In the genomic region with DNA sequence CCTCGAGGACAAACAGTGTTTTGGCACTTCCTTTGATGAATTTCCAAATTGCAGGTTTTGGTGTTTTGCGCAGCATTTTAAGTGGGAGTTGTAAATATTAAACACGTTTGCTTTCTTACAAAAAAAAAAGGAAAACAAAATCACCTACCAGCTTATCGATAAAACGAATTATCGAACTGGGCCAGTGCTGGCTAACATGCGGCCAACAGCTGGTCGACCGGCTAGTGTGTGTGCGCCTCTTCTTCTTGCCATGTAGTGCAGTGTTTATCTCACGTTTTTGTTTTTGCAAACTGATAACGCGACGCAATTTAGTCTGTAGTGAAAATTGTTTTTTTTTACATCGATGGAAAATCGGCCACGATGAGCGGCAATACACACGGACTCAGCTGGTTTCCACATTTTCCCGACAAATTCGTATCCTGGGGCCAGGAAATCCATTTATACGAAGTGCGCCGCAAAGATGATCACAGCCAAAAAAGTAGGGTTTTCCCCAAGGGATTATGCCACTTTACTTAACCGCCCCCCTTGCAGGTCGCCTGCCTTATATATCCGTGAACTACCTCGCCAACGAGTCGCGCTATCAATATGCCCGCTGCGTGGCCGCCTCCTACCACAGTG, we compare ENCODE assay signal across 1 fruit fly cellular context.
TF ChIP-seq lines count a peak whose summit lies in the region.

A gene (minus strand): TSS at position 180 of the 618 bp plus-strand sequence.
A gene (minus strand): TSS at position 180 of the 618 bp plus-strand sequence.
A gene (plus strand): TSS at position 224 of the 618 bp plus-strand sequence.

TF ChIP-seq in whole organism, embryonic, 481 proteins besides CTCF, POLR2A, EP300 and RAD21 (continued from another document):
- TF ChIP-seq Dll (GFP tag; IDR thresholded peaks at IDR 0.05; lab: Robert Waterston, UW; ENCODE audit: partially characterized antibody) (peak; percentile 61; the same call in 2 of the 4 replicates), crp (GFP tag; optimal IDR thresholded peaks at IDR 0.05; lab: Kevin White, UChicago) (peak; percentile 71 to 96), CG15479 (GFP tag; optimal IDR thresholded peaks at IDR 0.05; lab: Kevin White, UChicago) (peak; percentile 20), CG12659 (GFP tag; optimal IDR thresholded peaks at IDR 0.05; lab: Kevin White, UChicago) (peak; percentile 52), Hr3 (GFP tag; optimal IDR thresholded peaks at IDR 0.05; lab: Kevin White, UChicago) (no peak), Gsc (GFP tag; IDR thresholded peaks at IDR 0.05; lab: Robert Waterston, UW) (no peak), MBD-R2 (GFP tag; IDR thresholded peaks at IDR 0.05; lab: Robert Waterston, UW) (peak; percentile 98), MESR4 (GFP tag; optimal IDR thresholded peaks at IDR 0.05; lab: Kevin White, UChicago) (peak; percentile 42), CG9797 (GFP tag; optimal IDR thresholded peaks at IDR 0.05; lab: Kevin White, UChicago) (peak; percentile 18), CG2116 (GFP tag; optimal IDR thresholded peaks at IDR 0.05; lab: Kevin White, UChicago) (peak; percentile 47), Dref (GFP tag; IDR thresholded peaks at IDR 0.05; lab: Robert Waterston, UW) (peak; percentile 81), CG1602 (GFP tag; optimal IDR thresholded peaks at IDR 0.05; lab: Kevin White, UChicago) (no peak), CG3995 (GFP tag; optimal IDR thresholded peaks at IDR 0.05; lab: Kevin White, UChicago) (peak; percentile 41), Xrp1 (GFP tag; IDR thresholded peaks at IDR 0.05; lab: Robert Waterston, UW) (peak; percentile 44), lbe (GFP tag; optimal IDR thresholded peaks at IDR 0.05; lab: Kevin White, UChicago) (peak; percentile 22), CG14860 (GFP tag; IDR thresholded peaks at IDR 0.05; lab: Robert Waterston, UW; ENCODE audit: partially characterized antibody) (no peak), prd (optimal IDR thresholded peaks at IDR 0.05; lab: Kevin White, UChicago) (no peak), prd (GFP tag; IDR thresholded peaks at IDR 0.05; lab: Robert Waterston, UW) (0 out of 3 replicates have a peak, but pooled peaks have one; percentile 29), dm (GFP tag; optimal IDR thresholded peaks at IDR 0.05; lab: Kevin White, UChicago) (peak; percentile 72), sens (GFP tag; lab: Kevin White, UChicago) (peak; percentile 58), twi (tag; optimal IDR thresholded peaks at IDR 0.05; lab: Kevin White, UChicago) (no peak), gfzf (GFP tag; optimal IDR thresholded peaks at IDR 0.05; lab: Kevin White, UChicago) (peak; percentile 41), Fer1 (GFP tag; optimal IDR thresholded peaks at IDR 0.05; lab: Kevin White, UChicago) (peak; percentile 42), CG16813 (GFP tag; IDR thresholded peaks at IDR 0.05; lab: Robert Waterston, UW; ENCODE audit: partially characterized antibody) (peak; percentile 57; the same call in 1 of the 3 replicates), nmo (GFP tag; optimal IDR thresholded peaks at IDR 0.05; lab: Kevin White, UChicago) (peak; percentile 26), CG3281 (GFP tag; optimal IDR thresholded peaks at IDR 0.05; lab: Kevin White, UChicago) (peak; percentile 10), CG4707 (GFP tag; optimal IDR thresholded peaks at IDR 0.05; lab: Kevin White, UChicago) (no peak), nom (GFP tag; optimal IDR thresholded peaks at IDR 0.05; lab: Kevin White, UChicago) (peak; percentile 56), Sin3A (optimal IDR thresholded peaks at IDR 0.05; lab: Kevin White, UChicago) (peak; percentile 34), CoRest (tag; optimal IDR thresholded peaks at IDR 0.05; lab: Kevin White, UChicago) (peak; percentile 9), ato (GFP tag; IDR thresholded peaks at IDR 0.05; lab: Robert Waterston, UW; ENCODE audit: partially characterized antibody) (peak; percentile 45), B-H2 (GFP tag; optimal IDR thresholded peaks at IDR 0.05; lab: Kevin White, UChicago) (peak; percentile 50), Trl (optimal IDR thresholded peaks at IDR 0.05; lab: Kevin White, UChicago) (no peak), Trl (GFP tag; optimal IDR thresholded peaks at IDR 0.05; lab: Kevin White, UChicago) (peak; percentile 41), MTF-1 (GFP tag; optimal IDR thresholded peaks at IDR 0.05; lab: Kevin White, UChicago; ENCODE audit: borderline replicate concordance) (peak; percentile 14), wdn (GFP tag; IDR thresholded peaks at IDR 0.05; lab: Robert Waterston, UW) (0 out of 2 replicates have a peak, but pooled peaks have one; percentile 19), mirr (GFP tag; optimal IDR thresholded peaks at IDR 0.05; lab: Kevin White, UChicago) (peak; percentile 47), pum (GFP tag; optimal IDR thresholded peaks at IDR 0.05; lab: Kevin White, UChicago) (no peak), Eip74EF (GFP tag; optimal IDR thresholded peaks at IDR 0.05; lab: Kevin White, UChicago) (no peak), NfI (GFP tag; optimal IDR thresholded peaks at IDR 0.05; lab: Kevin White, UChicago) (peak; percentile 14), Dp (GFP tag; optimal IDR thresholded peaks at IDR 0.05; lab: Kevin White, UChicago) (peak; percentile 24), her (GFP tag; optimal IDR thresholded peaks at IDR 0.05; lab: Kevin White, UChicago) (peak; percentile 11), CG6791 (GFP tag; IDR thresholded peaks at IDR 0.05; lab: Robert Waterston, UW; ENCODE audit: partially characterized antibody) (peak; percentile 65; the same call in 2 of the 3 replicates), CG9932 (GFP tag; IDR thresholded peaks at IDR 0.05; lab: Robert Waterston, UW) (peak; percentile 48), zfh2 (GFP tag; optimal IDR thresholded peaks at IDR 0.05; lab: Kevin White, UChicago) (peak; percentile 16), B-H1 (GFP tag; IDR thresholded peaks at IDR 0.05; lab: Robert Waterston, UW) (no peak), CG11695 (GFP tag; IDR thresholded peaks at IDR 0.05; lab: Robert Waterston, UW) (0 out of 3 replicates have a peak, but pooled peaks have one; percentile 23), CG3847 (GFP tag; IDR thresholded peaks at IDR 0.05; lab: Robert Waterston, UW) (peak; percentile 35; the same call in 1 of the 2 replicates), CG13123 (GFP tag; optimal IDR thresholded peaks at IDR 0.05; lab: Kevin White, UChicago) (no peak), CG7786 (GFP tag; optimal IDR thresholded peaks at IDR 0.05; lab: Kevin White, UChicago) (no peak), Med (GFP tag; lab: Kevin White, UChicago) (peak; percentile 85), unc-4 (GFP tag; IDR thresholded peaks at IDR 0.05; lab: Robert Waterston, UW; ENCODE audit: partially characterized antibody) (peak; percentile 53), Rfx (GFP tag; IDR thresholded peaks at IDR 0.05; lab: Robert Waterston, UW) (peak; percentile 11; the same call in 1 of the 2 replicates), cg (GFP tag; optimal IDR thresholded peaks at IDR 0.05; lab: Kevin White, UChicago) (peak; percentile 71), CG8290 (GFP tag; optimal IDR thresholded peaks at IDR 0.05; lab: Kevin White, UChicago) (no peak), CG8290 (tag; optimal IDR thresholded peaks at IDR 0.05; lab: Kevin White, UChicago) (peak in 1 of 2 experiments; percentile 71), ham (GFP tag; IDR thresholded peaks at IDR 0.05; lab: Robert Waterston, UW) (no peak), CG14710 (tag; optimal IDR thresholded peaks at IDR 0.05; lab: Kevin White, UChicago) (peak; percentile 81), NC2β (GFP tag; optimal IDR thresholded peaks at IDR 0.05; lab: Kevin White, UChicago) (no peak), rib (GFP tag; IDR thresholded peaks at IDR 0.05; lab: Robert Waterston, UW) (0 out of 2 replicates have a peak, but pooled peaks have one; percentile 19), HmgD (GFP tag; optimal IDR thresholded peaks at IDR 0.05; lab: Kevin White, UChicago) (peak; percentile 16), caup (GFP tag; optimal IDR thresholded peaks at IDR 0.05; lab: Kevin White, UChicago; ENCODE audit: severe bottlenecking) (peak; percentile 9), CG2129 (GFP tag; IDR thresholded peaks at IDR 0.05; lab: Robert Waterston, UW; ENCODE audit: partially characterized antibody) (no peak), chif (GFP tag; optimal IDR thresholded peaks at IDR 0.05; lab: Kevin White, UChicago) (no peak), Myb (GFP tag; optimal IDR thresholded peaks at IDR 0.05; lab: Kevin White, UChicago) (peak; percentile 45), kay (GFP tag; optimal IDR thresholded peaks at IDR 0.05; lab: Kevin White, UChicago) (no peak), cato (GFP tag; optimal IDR thresholded peaks at IDR 0.05; lab: Kevin White, UChicago; ENCODE audit: borderline replicate concordance) (no peak), Opbp (GFP tag; IDR thresholded peaks at IDR 0.05; lab: Robert Waterston, UW; ENCODE audit: partially characterized antibody) (peak; percentile 52; the same call in 1 of the 3 replicates), CG15514 (GFP tag; optimal IDR thresholded peaks at IDR 0.05; lab: Kevin White, UChicago) (peak; percentile 34), BEAF-32 (GFP tag; optimal IDR thresholded peaks at IDR 0.05; lab: Kevin White, UChicago) (peak; percentile 52), CG17385 (GFP tag; optimal IDR thresholded peaks at IDR 0.05; lab: Kevin White, UChicago) (peak; percentile 99), chinmo (GFP tag; IDR thresholded peaks at IDR 0.05; lab: Robert Waterston, UW; ENCODE audit: partially characterized antibody) (peak; percentile 93), amos (GFP tag; IDR thresholded peaks at IDR 0.05; lab: Robert Waterston, UW; ENCODE audit: partially characterized antibody) (peak; percentile 55; the same call in 1 of the 2 replicates), CG1603 (tag; optimal IDR thresholded peaks at IDR 0.05; lab: Kevin White, UChicago) (peak; percentile 41), slbo (GFP tag; IDR thresholded peaks at IDR 0.05; lab: Robert Waterston, UW) (peak; percentile 19; the same call in 1 of the 2 replicates), CG10431 (GFP tag; optimal IDR thresholded peaks at IDR 0.05; lab: Kevin White, UChicago) (peak; percentile 100), CG18599 (GFP tag; optimal IDR thresholded peaks at IDR 0.05; lab: Kevin White, UChicago) (peak; percentile 0), HLHmδ (GFP tag; optimal IDR thresholded peaks at IDR 0.05; lab: Kevin White, UChicago) (no peak), CG10462 (GFP tag; optimal IDR thresholded peaks at IDR 0.05; lab: Kevin White, UChicago) (no peak), trem (tag; optimal IDR thresholded peaks at IDR 0.05; lab: Kevin White, UChicago) (peak; percentile 8), CHES-1-like (GFP tag; optimal IDR thresholded peaks at IDR 0.05; lab: Kevin White, UChicago) (peak; percentile 59), CG34224 (GFP tag; IDR thresholded peaks at IDR 0.05; lab: Robert Waterston, UW; ENCODE audit: partially characterized antibody) (peak; percentile 63; the same call in 2 of the 3 replicates), dpn (GFP tag; optimal IDR thresholded peaks at IDR 0.05; lab: Kevin White, UChicago) (peak; percentile 15 to 38), ac (GFP tag; optimal IDR thresholded peaks at IDR 0.05; lab: Kevin White, UChicago) (no peak), Bgb (GFP tag; IDR thresholded peaks at IDR 0.05; lab: Robert Waterston, UW; ENCODE audit: partially characterized antibody) (peak; percentile 59), grau (tag; optimal IDR thresholded peaks at IDR 0.05; lab: Kevin White, UChicago) (peak; percentile 17), YL-1 (GFP tag; optimal IDR thresholded peaks at IDR 0.05; lab: Kevin White, UChicago) (peak; percentile 57)
